Worm (Caenorhabditis elegans): ENCODE data around the gene Y22D7AL.16.

The Y22D7AL.16 gene

DNA sequence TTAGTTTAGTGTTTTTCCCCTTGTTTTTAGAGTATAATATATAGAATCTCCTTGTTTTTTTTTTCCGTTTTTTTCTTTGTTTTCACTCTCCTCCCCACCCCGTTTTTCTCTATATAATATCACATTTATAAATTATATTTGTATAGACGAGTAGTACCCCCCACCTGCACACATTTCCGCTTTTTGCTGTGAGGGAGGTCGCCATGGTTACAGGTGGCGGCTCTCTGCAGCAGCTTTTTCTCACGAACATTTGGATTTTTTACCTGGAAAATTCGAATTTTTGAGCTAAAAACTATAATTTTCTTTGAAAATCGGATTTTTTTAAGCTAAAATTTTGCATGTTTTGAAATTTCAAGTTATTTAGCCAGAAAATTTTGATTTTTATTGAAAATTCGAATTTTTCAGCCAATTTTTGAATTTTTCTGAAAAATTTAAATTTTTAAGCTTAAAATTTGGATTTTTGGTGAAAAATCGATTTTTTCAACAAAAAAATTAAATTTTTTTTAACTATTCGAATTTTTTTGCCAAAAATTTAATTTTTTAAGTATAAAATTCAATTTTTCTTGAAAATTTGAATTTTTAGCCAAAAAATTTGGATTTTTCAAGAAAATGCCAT is 39.2 kb downstream of the Y22D7AL.16 start (continued):
- TF ChIP-seq ztf-28 (GFP tag; IDR thresholded peaks at IDR 0.05) (no peak), xnd-1 (tag; optimal IDR thresholded peaks at IDR 0.05) (no peak), snpc-1.3 (tag; optimal IDR thresholded peaks at IDR 0.05; ENCODE audit: insufficient read depth) (no peak)

DNA sequence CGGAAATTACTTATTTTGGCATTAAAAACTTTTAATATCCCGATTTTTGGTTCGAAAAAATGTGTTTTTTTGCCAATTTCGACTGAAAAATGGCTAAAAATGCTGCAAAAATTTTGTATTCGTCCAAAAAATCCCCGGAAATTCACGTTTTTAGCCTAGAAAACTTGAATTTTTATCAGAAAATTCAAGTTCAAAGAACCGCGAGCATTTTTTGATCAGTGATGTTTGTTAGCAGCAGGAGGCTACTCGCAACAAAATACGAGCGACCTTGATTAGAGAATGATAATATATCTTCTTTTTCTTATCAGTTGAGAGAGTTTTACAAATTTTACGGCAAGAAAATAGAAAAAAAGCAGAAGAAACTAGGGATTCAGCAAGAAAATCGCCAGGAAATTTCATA is 42.7 kb downstream of the Y22D7AL.16 start:
- TF ChIP-seq B0336.3 (GFP tag; IDR thresholded peaks at IDR 0.05) (no peak), pha-4 (tag; optimal IDR thresholded peaks at IDR 0.05) (no peak), atf-7 (tag; optimal IDR thresholded peaks at IDR 0.05) (no peak), hrde-1 (tag; optimal IDR thresholded peaks at IDR 0.05; ENCODE audit: borderline replicate concordance) (no peak), F22D6.2 (tag; optimal IDR thresholded peaks at IDR 0.05) (no peak), Y53G8AR.9 (GFP tag; conservative IDR thresholded peaks at IDR 0.05) (no peak), nhr-80 (tag; optimal IDR thresholded peaks at IDR 0.05) (peak; percentile 48), egl-44 (GFP tag; IDR thresholded peaks at IDR 0.05) (no peak), hmg-20 (GFP tag; IDR thresholded peaks at IDR 0.05) (no peak), lin-26 (GFP tag; IDR thresholded peaks at IDR 0.05) (no peak), ama-1 (optimal IDR thresholded peaks at IDR 0.05) (no peak), ama-1 (GFP tag; optimal IDR thresholded peaks at IDR 0.05) (no peak), madf-10 (tag; optimal IDR thresholded peaks at IDR 0.05) (no peak), F57A8.1 (GFP tag; optimal IDR thresholded peaks at IDR 0.05) (no peak), unc-130 (GFP tag; optimal IDR thresholded peaks at IDR 0.05) (no peak), nfyb-1 (GFP tag; IDR thresholded peaks at IDR 0.05) (peak; percentile 65), F10E7.11 (tag; optimal IDR thresholded peaks at IDR 0.05) (no peak), D2030.7 (GFP tag; IDR thresholded peaks at IDR 0.05) (no peak)

DNA sequence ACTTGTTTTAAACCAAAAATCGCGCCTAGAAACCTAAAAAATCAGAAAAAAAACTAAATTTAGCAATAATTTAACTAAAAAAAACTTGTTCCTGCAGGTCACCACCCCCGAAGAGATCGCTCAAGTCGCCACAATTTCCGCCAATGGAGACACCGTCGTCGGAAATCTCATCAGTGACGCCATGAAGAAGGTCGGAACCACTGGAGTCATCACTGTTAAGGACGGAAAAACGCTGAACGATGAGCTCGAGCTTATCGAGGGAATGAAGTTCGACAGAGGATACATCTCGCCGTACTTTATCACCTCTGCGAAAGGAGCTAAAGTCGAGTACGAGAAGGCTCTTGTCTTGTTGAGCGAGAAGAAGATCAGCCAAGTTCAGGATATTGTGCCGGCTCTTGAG is 43.7 kb downstream of the Y22D7AL.16 start:
- TF ChIP-seq hsf-1 (GFP tag; IDR thresholded peaks at IDR 0.05): peak; percentile 24; the same call in 1 of the 2 replicates
- no peak for TF ChIP-seq die-1 (tag; optimal IDR thresholded peaks at IDR 0.05)
- TF ChIP-seq somi-1 (GFP tag; optimal IDR thresholded peaks at IDR 0.05): no peak
- no peak for TF ChIP-seq akir-1 (GFP tag; optimal IDR thresholded peaks at IDR 0.05)
- no peak for TF ChIP-seq pbrm-1 (GFP tag; IDR thresholded peaks at IDR 0.05)
- TF ChIP-seq F39B2.1 (GFP tag; IDR thresholded peaks at IDR 0.05): no peak
- no peak for TF ChIP-seq him-1 (tag; optimal IDR thresholded peaks at IDR 0.05)
- TF ChIP-seq lir-1 (GFP tag; conservative IDR thresholded peaks at IDR 0.05): no peak
- no peak for TF ChIP-seq cebp-2 (GFP tag; IDR thresholded peaks at IDR 0.05)
- peak; percentile 45; the same call in 1 of the 2 replicates for TF ChIP-seq zfh-2 (GFP tag; conservative IDR thresholded peaks at IDR 0.05)
- no peak for TF ChIP-seq C17E4.6 (GFP tag; IDR thresholded peaks at IDR 0.05)
- TF ChIP-seq sea-2 (GFP tag; IDR thresholded peaks at IDR 0.05): no peak
- 0 out of 2 replicates have a peak, but pooled peaks have one; percentile 5 for TF ChIP-seq hmg-20 (GFP tag; IDR thresholded peaks at IDR 0.05)
- TF ChIP-seq F49E8.2 (tag; optimal IDR thresholded peaks at IDR 0.05; ENCODE audit: insufficient read depth): no peak
- no peak for TF ChIP-seq ama-1 (optimal IDR thresholded peaks at IDR 0.05)
- no peak for TF ChIP-seq ama-1 (GFP tag; optimal IDR thresholded peaks at IDR 0.05)
- peak; percentile 56; the same call in 1 of the 2 replicates for TF ChIP-seq nfyb-1 (GFP tag; IDR thresholded peaks at IDR 0.05)
- no peak for TF ChIP-seq lin-40 (tag; optimal IDR thresholded peaks at IDR 0.05)
- no peak for TF ChIP-seq T07F8.4 (tag; optimal IDR thresholded peaks at IDR 0.05)
- TF ChIP-seq nhr-27 (tag; optimal IDR thresholded peaks at IDR 0.05): no peak
- TF ChIP-seq unc-130 (GFP tag; optimal IDR thresholded peaks at IDR 0.05): no peak
